Fruit fly (Drosophila melanogaster) whole organism, embryonic: ENCODE data around the gene Mbs.

ENCODE experiments used
- Antp ChIP-seq: fragments of 200-800 bp; sonication (Bioruptor generic); optimal IDR thresholded peaks from 3 replicates; lab custom pipeline; 2016; ENCODE audit warnings: missing biosample characterization, missing genetic modification characterization
- BtbVII ChIP-seq: fragments of 200-800 bp; sonication (Bioruptor generic); optimal IDR thresholded peaks from 3 replicates; lab custom pipeline; 2017; ENCODE audit warnings: missing biosample characterization, mild to moderate bottlenecking, missing genetic modification characterization
- CG12104 ChIP-seq: fragments of 200-800 bp; sonication (Bioruptor generic); optimal IDR thresholded peaks from 3 replicates; lab custom pipeline; 2016; ENCODE audit warnings: missing biosample characterization, missing genetic modification characterization
- CG12391 ChIP-seq: fragments of 200-800 bp; sonication (Bioruptor generic); optimal IDR thresholded peaks from 3 replicates; lab custom pipeline; 2018; ENCODE audit warnings: missing biosample characterization, mild to moderate bottlenecking, missing genetic modification characterization, moderate library complexity
- CG12659 ChIP-seq: fragments of 200-800 bp; sonication (Bioruptor generic); optimal IDR thresholded peaks from 3 replicates; lab custom pipeline; 2017; ENCODE audit warnings: mild to moderate bottlenecking, missing biosample characterization, missing genetic modification reagents, missing genetic modification characterization
- CG13775 ChIP-seq: fragments of 200-800 bp; sonication (Bioruptor generic); optimal IDR thresholded peaks from 3 replicates; lab custom pipeline; 2017; ENCODE audit warnings: missing biosample characterization, mild to moderate bottlenecking, missing genetic modification characterization
- CG14441 ChIP-seq: fragments of 200-800 bp; sonication (Bioruptor generic); IDR thresholded peaks from 2 replicates; pipeline ENCODE4 v1.3.6; 2022; ENCODE audit warnings: missing biosample characterization, missing genetic modification characterization
- CG1529 ChIP-seq: fragments of 200-800 bp; sonication (Bioruptor generic); optimal IDR thresholded peaks from 3 replicates; lab custom pipeline; 2018; ENCODE audit warnings: missing biosample characterization, missing genetic modification characterization
- CG15601 ChIP-seq: fragments of 200-800 bp; sonication (Bioruptor generic); optimal IDR thresholded peaks from 3 replicates; lab custom pipeline; 2019; ENCODE audit warnings: missing biosample characterization, mild to moderate bottlenecking, missing genetic modification characterization, moderate library complexity
- CG1602 ChIP-seq: fragments of 200-800 bp; sonication (Bioruptor generic); optimal IDR thresholded peaks from 3 replicates; lab custom pipeline; 2016; ENCODE audit warnings: missing biosample characterization, missing genetic modification characterization
- CG1647 ChIP-seq: fragments of 200-800 bp; sonication (Bioruptor generic); optimal IDR thresholded peaks from 3 replicates; lab custom pipeline; 2016; ENCODE audit warnings: missing biosample characterization, missing genetic modification characterization
- CG18262 ChIP-seq: fragments of 200-800 bp; optimal IDR thresholded peaks from 3 replicates; lab custom pipeline; 2019; ENCODE audit warnings: missing biosample characterization, mild to moderate bottlenecking, missing genetic modification characterization, moderate library complexity
- CG2199 ChIP-seq: fragments of 200-800 bp; sonication (Bioruptor generic); IDR thresholded peaks from 3 replicates; pipeline ENCODE4 v1.3.6; 2022; ENCODE audit warnings: missing biosample characterization, missing genetic modification characterization
- CG2678 ChIP-seq: fragments of 200-800 bp; sonication (Bioruptor generic); optimal IDR thresholded peaks from 3 replicates; lab custom pipeline; 2019; ENCODE audit warnings: missing biosample characterization, mild to moderate bottlenecking, missing genetic modification characterization, moderate library complexity
- CG31224 ChIP-seq: fragments of 200-800 bp; sonication (Bioruptor generic); IDR thresholded peaks from 2 replicates; pipeline ENCODE4 v1.3.6; 2022; ENCODE audit warnings: missing biosample characterization, missing genetic modification characterization
- CG31388 ChIP-seq: fragments of 200-800 bp; sonication (Bioruptor generic); optimal IDR thresholded peaks from 2 replicates; lab custom pipeline; 2016; ENCODE audit warnings: missing biosample characterization, missing genetic modification characterization
- CG31441 ChIP-seq: fragments of 200-800 bp; sonication (Bioruptor generic); IDR thresholded peaks from 2 replicates; pipeline ENCODE4 v1.3.6; 2022; ENCODE audit warnings: missing biosample characterization, missing genetic modification characterization
- CG3995 ChIP-seq: fragments of 200-800 bp; sonication (Bioruptor generic); optimal IDR thresholded peaks from 3 replicates; lab custom pipeline; 2016; ENCODE audit warnings: missing biosample characterization, missing genetic modification characterization
- CG4360 ChIP-seq: fragments of 200-800 bp; sonication (Bioruptor generic); IDR thresholded peaks from 2 replicates; pipeline ENCODE4 v1.3.6; 2022; ENCODE audit warnings: missing biosample characterization, missing genetic modification characterization
- CG8089 ChIP-seq: fragments of 200-800 bp; sonication (Bioruptor generic); optimal IDR thresholded peaks from 3 replicates; lab custom pipeline; 2016; ENCODE audit warnings: missing biosample characterization, missing genetic modification characterization
- CG8281 ChIP-seq: fragments of 200-800 bp; sonication (Bioruptor generic); optimal IDR thresholded peaks from 2 replicates; lab custom pipeline; 2018; ENCODE audit warnings: missing biosample characterization, mild to moderate bottlenecking, missing genetic modification characterization, moderate library complexity
- Dad ChIP-seq: fragments of 200-800 bp; sonication (Bioruptor generic); optimal IDR thresholded peaks from 3 replicates; lab custom pipeline; 2016; ENCODE audit warnings: missing biosample characterization, missing genetic modification characterization
- E2f1 ChIP-seq: fragments of 200-800 bp; sonication (Bioruptor generic); IDR thresholded peaks from 2 replicates; pipeline ENCODE4 v1.3.6; 2022; ENCODE audit warnings: missing biosample characterization, missing genetic modification characterization
- HLHmδ ChIP-seq: fragments of 200-800 bp; sonication (Bioruptor generic); optimal IDR thresholded peaks from 2 replicates; lab custom pipeline; 2018; ENCODE audit warnings: missing biosample characterization, mild to moderate bottlenecking, missing genetic modification characterization, moderate library complexity
- HmgD ChIP-seq: fragments of 200-800 bp; sonication (Bioruptor generic); optimal IDR thresholded peaks from 3 replicates; lab custom pipeline; 2016; ENCODE audit warnings: missing biosample characterization, missing genetic modification characterization
- Hr51 ChIP-seq, 2 experiments: fragments of 200-800 bp; sonication (Bioruptor generic); optimal IDR thresholded peaks; 2 replicates in 1 of 2; 3 replicates in 1 of 2; lab custom pipeline; 2016 to 2018; ENCODE audit warnings: missing biosample characterization in 2 of 2, missing genetic modification characterization in 2 of 2, mild to moderate bottlenecking in 1 of 2, moderate library complexity in 1 of 2
- Six4 ChIP-seq: fragments of 200-800 bp; sonication (Bioruptor generic); optimal IDR thresholded peaks from 2 replicates; lab custom pipeline; 2016; ENCODE audit warnings: missing biosample characterization, missing genetic modification characterization
- Xbp1 ChIP-seq: fragments of 200-800 bp; sonication (Bioruptor generic); optimal IDR thresholded peaks from 3 replicates; lab custom pipeline; 2016; ENCODE audit warnings: missing biosample characterization, mild to moderate bottlenecking, missing genetic modification characterization
- YL-1 ChIP-seq: fragments of 200-800 bp; sonication (Bioruptor generic); optimal IDR thresholded peaks from 3 replicates; lab custom pipeline; 2017; ENCODE audit warnings: missing biosample characterization, mild to moderate bottlenecking, missing genetic modification characterization
- bcd ChIP-seq: fragments of 200-800 bp; sonication (Bioruptor generic); optimal IDR thresholded peaks from 2 replicates; lab custom pipeline; 2017; ENCODE audit warnings: missing biosample characterization, mild to moderate bottlenecking, missing genetic modification characterization
- chinmo ChIP-seq: fragments of 200-800 bp; sonication (Bioruptor generic); IDR thresholded peaks from 4 replicates; pipeline ENCODE4 v1.3.6; 2022; ENCODE audit warnings: missing biosample characterization, missing genetic modification characterization; ENCODE audit not compliant: partially characterized antibody
- chn ChIP-seq: fragments of 200-800 bp; sonication (Bioruptor generic); optimal IDR thresholded peaks from 2 replicates; lab custom pipeline; 2016; ENCODE audit warnings: missing biosample characterization, missing genetic modification characterization
- crc ChIP-seq: fragments of 200-800 bp; sonication (Bioruptor generic); optimal IDR thresholded peaks from 2 replicates; lab custom pipeline; 2016; ENCODE audit warnings: missing biosample characterization, missing genetic modification characterization
- crp ChIP-seq, 2 experiments: fragments of 200-800 bp; sonication (Bioruptor generic); optimal IDR thresholded peaks; 2 replicates in 1 of 2; 3 replicates in 1 of 2; lab custom pipeline; 2017; ENCODE audit warnings: missing biosample characterization in 2 of 2, missing genetic modification characterization in 2 of 2, mild to moderate bottlenecking in 1 of 2, moderate library complexity in 1 of 2
- fd102C ChIP-seq: fragments of 200-800 bp; sonication (Bioruptor generic); optimal IDR thresholded peaks from 2 replicates; lab custom pipeline; 2018; ENCODE audit warnings: missing biosample characterization, mild to moderate bottlenecking, missing genetic modification characterization, moderate library complexity
- fd96Cb ChIP-seq: fragments of 200-800 bp; sonication (Bioruptor generic); optimal IDR thresholded peaks from 2 replicates; lab custom pipeline; 2018; ENCODE audit warnings: missing biosample characterization, mild to moderate bottlenecking, missing genetic modification characterization, moderate library complexity
- hb ChIP-seq: fragments of 200-800 bp; sonication (Bioruptor generic); IDR thresholded peaks from 3 replicates; pipeline ENCODE4 v1.3.6; 2022; ENCODE audit warnings: missing biosample characterization, missing genetic modification characterization; ENCODE audit not compliant: partially characterized antibody
- hkb ChIP-seq, 2 experiments: fragments of 200-800 bp in 1 of 2; fragments of >200 bp in 1 of 2; sonication (Bioruptor generic) in 1 of 2; IDR thresholded peaks in 1 of 2; optimal IDR thresholded peaks in 1 of 2; 2 replicates each; pipeline versions ENCODE4 v1.3.6 to Lab custom; 2017 to 2022; ENCODE audit warnings: missing biosample characterization in 1 of 2, missing genetic modification characterization in 1 of 2
- kni ChIP-seq: fragments of 200-800 bp; sonication (Bioruptor generic); optimal IDR thresholded peaks from 3 replicates; lab custom pipeline; 2017; ENCODE audit warnings: mild to moderate bottlenecking, missing biosample characterization, missing genetic modification reagents, missing genetic modification characterization
- lilli ChIP-seq: fragments of 200-800 bp; sonication (Bioruptor generic); optimal IDR thresholded peaks from 3 replicates; lab custom pipeline; 2016; ENCODE audit warnings: missing biosample characterization, missing genetic modification characterization
- peb ChIP-seq: fragments of 200-800 bp; sonication (Bioruptor generic); IDR thresholded peaks from 2 replicates; pipeline ENCODE4 v1.3.6; 2022; ENCODE audit warnings: missing biosample characterization, missing genetic modification characterization
- schlank ChIP-seq: fragments of 200-800 bp; sonication (Bioruptor generic); optimal IDR thresholded peaks from 2 replicates; lab custom pipeline; 2018; ENCODE audit warnings: missing biosample characterization, mild to moderate bottlenecking, missing genetic modification characterization
- sens ChIP-seq: fragments of 200-800 bp; sonication (Bioruptor generic); peaks from one replicate; lab custom pipeline; 2016; ENCODE audit warnings: missing biosample characterization, missing genetic modification characterization
- sens-2 ChIP-seq: fragments of 200-800 bp; sonication (Bioruptor generic); IDR thresholded peaks from 2 replicates; pipeline ENCODE4 v1.3.6; 2022; ENCODE audit warnings: missing biosample characterization, missing genetic modification characterization
- shn ChIP-seq: fragments of 200-800 bp; sonication (Bioruptor generic); optimal IDR thresholded peaks from 3 replicates; lab custom pipeline; 2016; ENCODE audit warnings: missing biosample characterization, missing genetic modification characterization
- slp2 ChIP-seq: fragments of 200-800 bp; sonication (Bioruptor generic); optimal IDR thresholded peaks from 2 replicates; lab custom pipeline; 2016; ENCODE audit warnings: missing biosample characterization, missing genetic modification characterization
- sr ChIP-seq: fragments of 200-800 bp; sonication (Bioruptor generic); IDR thresholded peaks from 3 replicates; pipeline ENCODE4 v1.3.6; 2022; ENCODE audit warnings: missing biosample characterization, missing genetic modification characterization
- ssp ChIP-seq: fragments of 200-800 bp; sonication (Bioruptor generic); IDR thresholded peaks from 2 replicates; pipeline ENCODE4 v1.3.6; 2022; ENCODE audit warnings: missing biosample characterization, missing genetic modification characterization
- tx ChIP-seq: fragments of 200-800 bp; sonication (Bioruptor generic); optimal IDR thresholded peaks from 2 replicates; lab custom pipeline; 2016; ENCODE audit warnings: missing biosample characterization, missing genetic modification characterization
- wdn ChIP-seq: fragments of 200-800 bp; sonication (Bioruptor generic); IDR thresholded peaks from 2 replicates; pipeline ENCODE4 v1.3.6; 2022; ENCODE audit warnings: missing biosample characterization, missing genetic modification characterization

The Mbs gene

dm6 chr3L:16087323-16087816 lies 35.6 kb downstream of the Mbs start, which contains the start of gene Tasp1 (continued):
- TF ChIP-seq chinmo (GFP tag; lab: Robert Waterston, UW), result 0 out of 4 replicates have a peak, but pooled peaks have one; percentile 31
- TF ChIP-seq peb, result 0 out of 2 replicates have a peak, but pooled peaks have one; percentile 24
- TF ChIP-seq bcd (GFP tag; lab: Kevin White, UChicago), result peak; percentile 54
- no peak for TF ChIP-seq CG1647
- TF ChIP-seq CG3995 (GFP tag; lab: Kevin White, UChicago), result no peak
- no peak for TF ChIP-seq Dad (GFP tag; lab: Kevin White, UChicago)
- peak; percentile 40 for TF ChIP-seq chn (GFP tag; lab: Kevin White, UChicago)
- peak; percentile 48 for TF ChIP-seq YL-1
- no peak for TF ChIP-seq BtbVII (GFP tag; lab: Kevin White, UChicago)
- peak; percentile 55 for TF ChIP-seq sens (GFP tag; lab: Kevin White, UChicago)
- TF ChIP-seq hkb (optimal IDR thresholded peaks at IDR 0.05; lab: Kevin White, UChicago), result no peak
- peak; percentile 74 for TF ChIP-seq hkb (GFP tag; IDR thresholded peaks at IDR 0.05; lab: Robert Waterston, UW)
- no peak for TF ChIP-seq crc (GFP tag; lab: Kevin White, UChicago)
- TF ChIP-seq CG18262 (tag; lab: Kevin White, UChicago), result peak; percentile 78
- peak in 1 of 2 experiments; percentile 4 for TF ChIP-seq Hr51 (GFP tag; optimal IDR thresholded peaks at IDR 0.05; lab: Kevin White, UChicago)
- no peak for TF ChIP-seq CG1529 (GFP tag; lab: Kevin White, UChicago)
- TF ChIP-seq CG1602 (GFP tag; lab: Kevin White, UChicago), result peak; percentile 55
- TF ChIP-seq sens-2, result no peak
- TF ChIP-seq CG31224 (GFP tag; lab: Robert Waterston, UW), result peak; percentile 60
- peak; percentile 66 for TF ChIP-seq Xbp1
- TF ChIP-seq CG2678 (tag; lab: Kevin White, UChicago), result no peak
- TF ChIP-seq slp2 (GFP tag; lab: Kevin White, UChicago), result no peak
- no peak for TF ChIP-seq kni (GFP tag; lab: Kevin White, UChicago)
- no peak for TF ChIP-seq schlank (tag; lab: Kevin White, UChicago)
- peak; percentile 38 for TF ChIP-seq lilli
- TF ChIP-seq crp (GFP tag; optimal IDR thresholded peaks at IDR 0.05; lab: Kevin White, UChicago), result no peak
- TF ChIP-seq shn (GFP tag; lab: Kevin White, UChicago), result no peak
- no peak for TF ChIP-seq HmgD (GFP tag; lab: Kevin White, UChicago)
- peak; percentile 41 for TF ChIP-seq Six4 (GFP tag; lab: Kevin White, UChicago)
- peak; percentile 41 for TF ChIP-seq HLHmδ (GFP tag; lab: Kevin White, UChicago)
- TF ChIP-seq fd102C (GFP tag; lab: Kevin White, UChicago), result no peak
- TF ChIP-seq CG2199 (GFP tag; lab: Robert Waterston, UW), result no peak
- TF ChIP-seq CG12659 (GFP tag; lab: Kevin White, UChicago), result peak; percentile 75
- 0 out of 3 replicates have a peak, but pooled peaks have one; percentile 25 for TF ChIP-seq sr
- TF ChIP-seq ssp (GFP tag; lab: Robert Waterston, UW), result peak; percentile 47
- no peak for TF ChIP-seq hb (GFP tag; lab: Robert Waterston, UW)
- TF ChIP-seq CG15601 (tag; lab: Kevin White, UChicago), result peak; percentile 55
- TF ChIP-seq Antp (GFP tag; lab: Kevin White, UChicago), result no peak
- peak; percentile 79 for TF ChIP-seq CG31441
- peak; percentile 42 for TF ChIP-seq CG12104 (GFP tag; lab: Kevin White, UChicago)
- TF ChIP-seq wdn, result 0 out of 2 replicates have a peak, but pooled peaks have one; percentile 9
- TF ChIP-seq CG14441 (GFP tag; lab: Robert Waterston, UW), result no peak
- TF ChIP-seq CG8281, result peak; percentile 20
- TF ChIP-seq CG4360, result peak; percentile 47; the same call in 1 of the 2 replicates
- no peak for TF ChIP-seq tx
- TF ChIP-seq CG8089, result no peak
- peak; percentile 79 for TF ChIP-seq E2f1 (GFP tag; lab: Robert Waterston, UW)
- TF ChIP-seq CG12391 (tag; lab: Kevin White, UChicago), result peak; percentile 81
- TF ChIP-seq fd96Cb (tag; lab: Kevin White, UChicago), result peak; percentile 58
- peak; percentile 7 for TF ChIP-seq CG31388 (GFP tag; lab: Kevin White, UChicago)
- peak; percentile 49 for TF ChIP-seq CG13775 (GFP tag; lab: Kevin White, UChicago)
